Worm (Caenorhabditis elegans) whole organism, young adult: ENCODE data around the gene sna-2.

Experiments
- B0035.1 ChIP-seq: sonication (generic microtip); optimal IDR thresholded peaks from 2 replicates; lab custom pipeline; 2016; ENCODE audit warnings: missing genetic modification characterization, mild to moderate bottlenecking, missing compliant biosample characterization, missing genotype, missing genetic modification reagents
- B0336.3 ChIP-seq: fragments of 200-800 bp; sonication (Bioruptor generic); IDR thresholded peaks from 2 replicates; pipeline ENCODE4 v1.3.6; 2022; ENCODE audit warnings: missing genetic modification characterization, missing compliant biosample characterization
- F22D6.2 ChIP-seq: sonication (generic microtip); optimal IDR thresholded peaks from 2 replicates; lab custom pipeline; 2016; ENCODE audit warnings: mild to moderate bottlenecking, missing genetic modification characterization, missing compliant biosample characterization
- F33H1.4 ChIP-seq: fragments of 200-800 bp; sonication (Bioruptor generic); IDR thresholded peaks from 2 replicates; pipeline ENCODE4 v1.3.6; 2022; ENCODE audit warnings: missing genetic modification reagents, missing genetic modification characterization, missing compliant biosample characterization
- F52B5.7 ChIP-seq: sonication (generic microtip); optimal IDR thresholded peaks from 2 replicates; lab custom pipeline; 2016; ENCODE audit warnings: mild to moderate bottlenecking, missing genetic modification characterization, missing compliant biosample characterization
- F55B11.4 ChIP-seq: sonication (generic microtip); optimal IDR thresholded peaks from 2 replicates; lab custom pipeline; 2016; ENCODE audit warnings: missing compliant biosample characterization, missing genetic modification characterization, borderline replicate concordance; ENCODE audit not compliant: insufficient read depth
- F57A8.1 ChIP-seq: fragments of 200-800 bp; sonication (Bioruptor generic); optimal IDR thresholded peaks from 2 replicates; lab custom pipeline; 2018; ENCODE audit warnings: mild to moderate bottlenecking, missing genetic modification characterization, moderate library complexity, missing compliant biosample characterization
- K12H6.12 ChIP-seq: fragments of 200-800 bp; sonication (Bioruptor generic); optimal IDR thresholded peaks from 2 replicates; lab custom pipeline; 2018; ENCODE audit warnings: mild to moderate bottlenecking, missing genetic modification characterization, missing compliant biosample characterization
- Y53G8AR.9 ChIP-seq: fragments of 200-800 bp; sonication (Bioruptor generic); conservative IDR thresholded peaks from 2 replicates; pipeline ENCODE4 v1.3.6; 2022; ENCODE audit warnings: missing genetic modification reagents, missing genetic modification characterization, missing compliant biosample characterization
- Y67H2A.10 ChIP-seq: fragments of 200-800 bp; sonication (Bioruptor generic); conservative IDR thresholded peaks from 2 replicates; pipeline ENCODE4 v1.3.6; 2022; ENCODE audit warnings: missing genetic modification reagents, missing genetic modification characterization, missing compliant biosample characterization
- ama-1 ChIP-seq, 3 experiments: fragments of 150-350 bp in 1 of 3; sonication (generic microtip) in 2 of 3; optimal IDR thresholded peaks; 2 replicates each; lab custom pipeline; 2014 to 2018; ENCODE audit warnings: missing biosample characterization in 2 of 3, missing genetic modification characterization in 2 of 3, missing genetic modification reagents in 2 of 3
- aptf-3 ChIP-seq: fragments of 200-800 bp; sonication (Bioruptor generic); IDR thresholded peaks from 2 replicates; pipeline ENCODE4 v1.3.6; 2022; ENCODE audit warnings: missing genetic modification characterization, missing compliant biosample characterization
- attf-5 ChIP-seq: fragments of 200-800 bp; sonication (Bioruptor generic); optimal IDR thresholded peaks from 2 replicates; lab custom pipeline; 2018; ENCODE audit warnings: mild to moderate bottlenecking, missing genetic modification characterization, missing compliant biosample characterization
- ccch-3 ChIP-seq: fragments of 200-800 bp; sonication (Bioruptor generic); optimal IDR thresholded peaks from 2 replicates; lab custom pipeline; 2018; ENCODE audit warnings: mild to moderate bottlenecking, missing genetic modification characterization, missing compliant biosample characterization
- cebp-1 ChIP-seq, 2 experiments: fragments of 200-800 bp in 1 of 2; sonication (Bioruptor generic) in 1 of 2; sonication (generic microtip) in 1 of 2; IDR thresholded peaks in 1 of 2; optimal IDR thresholded peaks in 1 of 2; 2 replicates each; pipeline versions ENCODE4 v1.3.6 to Lab custom; 2017 to 2022; ENCODE audit warnings: missing compliant biosample characterization in 2 of 2, missing genetic modification characterization in 2 of 2, mild to moderate bottlenecking in 1 of 2, missing genetic modification reagents in 1 of 2, moderate library complexity in 1 of 2
- ceh-100 ChIP-seq: fragments of 200-800 bp; sonication (Bioruptor generic); IDR thresholded peaks from 2 replicates; pipeline ENCODE4 v1.3.6; 2022; ENCODE audit warnings: missing genetic modification reagents, missing genetic modification characterization, missing compliant biosample characterization
- chd-7 ChIP-seq: sonication (generic microtip); optimal IDR thresholded peaks from 2 replicates; lab custom pipeline; 2016; ENCODE audit warnings: mild to moderate bottlenecking, missing genetic modification characterization, moderate library complexity, missing compliant biosample characterization
- dox-1 ChIP-seq: fragments of 200-800 bp; sonication (Bioruptor generic); IDR thresholded peaks from 2 replicates; pipeline ENCODE4 v1.3.6; 2022; ENCODE audit warnings: missing genetic modification reagents, missing genetic modification characterization, missing compliant biosample characterization
- dpff-1 ChIP-seq: sonication (generic microtip); optimal IDR thresholded peaks from 2 replicates; lab custom pipeline; 2017; ENCODE audit warnings: mild to moderate bottlenecking, missing genetic modification characterization, missing compliant biosample characterization
- egl-44 ChIP-seq: fragments of 200-800 bp; sonication (Bioruptor generic); IDR thresholded peaks from 2 replicates; pipeline ENCODE4 v1.3.6; 2022; ENCODE audit warnings: missing genetic modification reagents, missing genetic modification characterization, missing compliant biosample characterization
- ekl-4 ChIP-seq: fragments of 200-800 bp; sonication (Bioruptor generic); IDR thresholded peaks from 2 replicates; pipeline ENCODE4 v1.3.6; 2022; ENCODE audit warnings: missing genetic modification reagents, missing genetic modification characterization, missing compliant biosample characterization
- ets-4 ChIP-seq: fragments of 200-800 bp; sonication (Bioruptor generic); optimal IDR thresholded peaks from 2 replicates; lab custom pipeline; 2018; ENCODE audit warnings: mild to moderate bottlenecking, missing genetic modification characterization, missing compliant biosample characterization
- fkh-3 ChIP-seq: sonication (generic microtip); optimal IDR thresholded peaks from 2 replicates; lab custom pipeline; 2016; ENCODE audit warnings: mild to moderate bottlenecking, missing genetic modification characterization, missing compliant biosample characterization
- hlh-12 ChIP-seq: sonication (generic microtip); optimal IDR thresholded peaks from 2 replicates; lab custom pipeline; 2016; ENCODE audit warnings: missing genetic modification characterization, missing compliant biosample characterization
- hmg-1.2 ChIP-seq: fragments of 200-800 bp; sonication (Bioruptor generic); IDR thresholded peaks from 2 replicates; pipeline ENCODE4 v1.3.6; 2022; ENCODE audit warnings: missing genetic modification reagents, missing genetic modification characterization, missing compliant biosample characterization
- lin-35 ChIP-seq, 3 experiments: fragments of 150-350 bp in 2 of 3; sonication (generic microtip) in 1 of 3; optimal IDR thresholded peaks; 2 replicates each; lab custom pipeline; 2014 to 2018; ENCODE audit warnings: missing biosample characterization in 3 of 3, missing genetic modification characterization in 3 of 3, missing genetic modification reagents in 3 of 3
- lin-40 ChIP-seq: sonication (generic microtip); optimal IDR thresholded peaks from 2 replicates; lab custom pipeline; 2016; ENCODE audit warnings: missing genetic modification characterization, mild to moderate bottlenecking, missing compliant biosample characterization, missing genotype, missing genetic modification reagents
- lsy-27 ChIP-seq: sonication (generic microtip); optimal IDR thresholded peaks from 2 replicates; lab custom pipeline; 2017; ENCODE audit warnings: missing genetic modification characterization, mild to moderate bottlenecking, missing compliant biosample characterization, antibody characterized with exemption, missing genotype, borderline replicate concordance; ENCODE audit not compliant: insufficient read depth
- madf-10 ChIP-seq: sonication (generic microtip); optimal IDR thresholded peaks from 2 replicates; lab custom pipeline; 2016; ENCODE audit warnings: mild to moderate bottlenecking, missing genetic modification characterization, missing compliant biosample characterization
- mel-28 ChIP-seq: sonication (generic microtip); optimal IDR thresholded peaks from 2 replicates; lab custom pipeline; 2016; ENCODE audit warnings: borderline replicate concordance, mild to moderate bottlenecking, missing genetic modification characterization, missing compliant biosample characterization
- mes-4 ChIP-seq: sonication (generic microtip); optimal IDR thresholded peaks from 2 replicates; lab custom pipeline; 2016; ENCODE audit warnings: missing genotype, missing genetic modification characterization, missing compliant biosample characterization
- nfya-1 ChIP-seq: sonication (generic microtip); optimal IDR thresholded peaks from 2 replicates; lab custom pipeline; 2017; ENCODE audit warnings: antibody characterized with exemption, missing compliant biosample characterization, missing genetic modification characterization, borderline replicate concordance; ENCODE audit not compliant: insufficient read depth
- nfyb-1 ChIP-seq: fragments of 200-800 bp; sonication (Bioruptor generic); IDR thresholded peaks from 2 replicates; pipeline ENCODE4 v1.3.6; 2022; ENCODE audit warnings: missing genetic modification reagents, missing genetic modification characterization, missing compliant biosample characterization
- nhr-80 ChIP-seq: sonication (generic microtip); optimal IDR thresholded peaks from 2 replicates; lab custom pipeline; 2016; ENCODE audit warnings: missing genetic modification characterization, missing compliant biosample characterization
- rec-8 ChIP-seq, 2 experiments: sonication (generic microtip); optimal IDR thresholded peaks; 2 replicates each; lab custom pipeline; 2016; ENCODE audit warnings: mild to moderate bottlenecking in 2 of 2, missing genetic modification characterization in 2 of 2, missing genetic modification reagents in 2 of 2, missing genotype in 2 of 2, missing biosample characterization in 1 of 2, missing compliant biosample characterization in 1 of 2, moderate library complexity in 1 of 2
- rpc-1 ChIP-seq, 2 experiments: fragments of 150-350 bp in 1 of 2; sonication (generic microtip) in 1 of 2; optimal IDR thresholded peaks; 2 replicates each; lab custom pipeline; 2014 to 2018; ENCODE audit warnings: missing biosample characterization in 1 of 2, missing genetic modification characterization in 1 of 2, missing genetic modification reagents in 1 of 2, missing genotype in 1 of 2
- tbp1 ChIP-seq: fragments of 200-800 bp; sonication (Bioruptor generic); optimal IDR thresholded peaks from 2 replicates; lab custom pipeline; 2018; ENCODE audit warnings: mild to moderate bottlenecking, missing genetic modification characterization, missing compliant biosample characterization
- unc-130 ChIP-seq: sonication (generic microtip); optimal IDR thresholded peaks from 2 replicates; lab custom pipeline; 2016; ENCODE audit warnings: missing genetic modification reagents, missing genetic modification characterization, missing compliant biosample characterization
- ztf-22 ChIP-seq: fragments of 200-800 bp; sonication (Bioruptor generic); optimal IDR thresholded peaks from 2 replicates; lab custom pipeline; 2018; ENCODE audit warnings: mild to moderate bottlenecking, missing genetic modification characterization, moderate library complexity, missing compliant biosample characterization
- ztf-25 ChIP-seq: fragments of 200-800 bp; sonication (Bioruptor generic); IDR thresholded peaks from 2 replicates; pipeline ENCODE4 v1.3.6; 2022; ENCODE audit warnings: missing genetic modification reagents, missing genetic modification characterization, missing compliant biosample characterization
- ztf-6 ChIP-seq: fragments of 200-800 bp; sonication (Bioruptor generic); IDR thresholded peaks from 2 replicates; pipeline ENCODE4 v1.3.6; 2022; ENCODE audit warnings: missing genetic modification reagents, missing genetic modification characterization, missing compliant biosample characterization

The sna-2 gene

DNA sequence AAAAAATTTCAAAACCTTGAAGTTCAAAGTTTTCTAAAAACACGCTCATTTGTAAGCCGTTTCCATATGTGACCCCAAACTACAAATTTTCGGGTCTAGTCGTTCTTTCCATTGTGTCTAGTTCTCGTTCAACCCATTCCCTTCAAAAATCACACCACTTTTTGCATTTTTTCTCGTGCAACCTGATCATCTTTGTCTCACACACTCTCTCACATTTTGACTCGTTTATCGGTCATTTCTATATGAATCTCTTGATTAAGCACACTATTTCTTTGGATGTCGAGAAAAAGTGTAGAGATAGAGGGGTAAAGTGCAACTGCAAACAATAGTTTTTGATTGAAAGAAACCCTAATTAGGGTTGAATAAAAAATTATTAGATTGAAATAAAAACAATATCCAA is 26.1 kb upstream of the sna-2 start:
- TF ChIP-seq fkh-3 (tag; lab: Kevin White, UChicago) (no peak), nfya-1 (tag; lab: Kevin White, UChicago) (no peak), madf-10 (tag; lab: Kevin White, UChicago) (peak; percentile 29), tbp1 (GFP tag; lab: Kevin White, UChicago) (peak; percentile 24), ceh-100 (GFP tag; lab: Robert Waterston, UW) (no peak), chd-7 (tag; lab: Kevin White, UChicago) (no peak), nhr-80 (peak; percentile 74), mes-4 (tag; lab: Kevin White, UChicago) (no peak), ekl-4 (no peak), cebp-1 (GFP tag; IDR thresholded peaks at IDR 0.05; lab: Robert Waterston, UW) (no peak), cebp-1 (tag; optimal IDR thresholded peaks at IDR 0.05; lab: Kevin White, UChicago) (peak; percentile 55), attf-5 (peak; percentile 16), ztf-25 (GFP tag; lab: Robert Waterston, UW) (no peak), aptf-3 (GFP tag; lab: Robert Waterston, UW) (no peak), ccch-3 (GFP tag; lab: Kevin White, UChicago) (no peak), unc-130 (GFP tag; lab: Kevin White, UChicago) (no peak), Y53G8AR.9 (no peak), dox-1 (GFP tag; lab: Robert Waterston, UW) (no peak), hmg-1.2 (GFP tag; lab: Robert Waterston, UW) (peak; percentile 75; the same call in 1 of the 2 replicates), B0336.3 (GFP tag; lab: Robert Waterston, UW) (peak; percentile 42; the same call in 1 of the 2 replicates), lsy-27 (no peak), rpc-1 (optimal IDR thresholded peaks at IDR 0.05; lab: Kevin White, UChicago) (no peak), rpc-1 (tag; optimal IDR thresholded peaks at IDR 0.05; lab: Kevin White, UChicago) (no peak), lin-35 (GFP tag; optimal IDR thresholded peaks at IDR 0.05; lab: Kevin White, UChicago) (no peak), ama-1 (optimal IDR thresholded peaks at IDR 0.05; lab: Kevin White, UChicago) (no peak), ama-1 (GFP tag; optimal IDR thresholded peaks at IDR 0.05; lab: Kevin White, UChicago) (no peak), rec-8 (tag; optimal IDR thresholded peaks at IDR 0.05; lab: Kevin White, UChicago) (no peak), ztf-22 (no peak), ets-4 (GFP tag; lab: Kevin White, UChicago) (peak; percentile 35), egl-44 (GFP tag; lab: Robert Waterston, UW) (0 out of 2 replicates have a peak, but pooled peaks have one; percentile 15), lin-40 (tag; lab: Kevin White, UChicago) (peak; percentile 18), Y67H2A.10 (GFP tag; lab: Robert Waterston, UW) (no peak), ztf-6 (GFP tag; lab: Robert Waterston, UW) (no peak)

DNA sequence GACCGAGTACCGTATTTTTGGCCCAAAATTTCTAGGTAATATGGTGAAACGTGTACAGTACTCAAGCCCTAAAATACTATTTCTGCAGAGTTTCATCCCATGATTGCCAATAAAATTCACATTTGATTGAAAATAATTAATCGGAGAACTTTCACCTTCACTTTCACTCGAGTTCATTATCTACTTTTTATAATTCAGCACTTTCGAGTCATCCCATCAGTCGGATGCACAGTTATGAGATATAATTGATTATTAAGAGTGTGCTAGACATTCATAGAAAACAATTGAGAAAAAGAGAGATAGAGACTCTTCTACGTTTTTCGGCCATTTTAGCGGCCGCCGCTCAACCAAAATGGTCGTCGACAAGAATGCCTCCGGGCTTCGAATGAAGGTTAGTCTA is 25.3 kb upstream of the sna-2 start, which contains the start of gene fat-3:
Gene fat-3, plus strand, starts transcription at position 313 of the 400 bp plus-strand sequence.
- TF ChIP-seq F55B11.4 (no peak), hmg-1.2 (GFP tag; lab: Robert Waterston, UW) (peak; percentile 53; the same call in 1 of the 2 replicates), F22D6.2 (tag; lab: Kevin White, UChicago) (no peak), hlh-12 (no peak), B0035.1 (tag; lab: Kevin White, UChicago) (no peak), F52B5.7 (tag; lab: Kevin White, UChicago) (no peak), dpff-1 (no peak), B0336.3 (GFP tag; lab: Robert Waterston, UW) (no peak), mel-28 (tag; lab: Kevin White, UChicago) (no peak), rpc-1 (optimal IDR thresholded peaks at IDR 0.05; lab: Kevin White, UChicago) (no peak), rpc-1 (tag; optimal IDR thresholded peaks at IDR 0.05; lab: Kevin White, UChicago) (no peak), nfyb-1 (GFP tag; lab: Robert Waterston, UW) (no peak), F33H1.4 (GFP tag; lab: Robert Waterston, UW) (no peak), nhr-80 (peak; percentile 75), F57A8.1 (GFP tag; lab: Kevin White, UChicago) (no peak), fkh-3 (tag; lab: Kevin White, UChicago) (no peak), K12H6.12 (tag; lab: Kevin White, UChicago) (no peak), ccch-3 (GFP tag; lab: Kevin White, UChicago) (no peak)
